Worm (Caenorhabditis elegans) whole organism, young adult: ENCODE measurements around the gene F09F7.5.

Source experiments
- F57C9.4 ChIP-seq: sonication (generic microtip); optimal IDR thresholded peaks from 2 replicates; lab custom pipeline; 2017; ENCODE audit warnings: mild to moderate bottlenecking, missing genetic modification characterization, missing compliant biosample characterization
- ama-1 ChIP-seq, 3 experiments: fragments of 150-350 bp in 1 of 3; sonication (generic microtip) in 2 of 3; optimal IDR thresholded peaks; 2 replicates each; lab custom pipeline; 2014 to 2018; ENCODE audit warnings: missing biosample characterization in 2 of 3, missing genetic modification characterization in 2 of 3, missing genetic modification reagents in 2 of 3
- bed-2 ChIP-seq: fragments of 200-800 bp; sonication (Bioruptor generic); IDR thresholded peaks from 2 replicates; pipeline ENCODE4 v1.3.6; 2022; ENCODE audit warnings: missing genetic modification reagents, missing genetic modification characterization, missing compliant biosample characterization
- cebp-1 ChIP-seq, 2 experiments: fragments of 200-800 bp in 1 of 2; sonication (Bioruptor generic) in 1 of 2; sonication (generic microtip) in 1 of 2; IDR thresholded peaks in 1 of 2; optimal IDR thresholded peaks in 1 of 2; 2 replicates each; pipeline versions ENCODE4 v1.3.6 to Lab custom; 2017 to 2022; ENCODE audit warnings: missing compliant biosample characterization in 2 of 2, missing genetic modification characterization in 2 of 2, mild to moderate bottlenecking in 1 of 2, missing genetic modification reagents in 1 of 2, moderate library complexity in 1 of 2
- ceh-91 ChIP-seq: fragments of 200-800 bp; sonication (Bioruptor generic); IDR thresholded peaks from 2 replicates; pipeline ENCODE4 v1.3.6; 2022; ENCODE audit warnings: missing genetic modification reagents, missing genetic modification characterization, missing compliant biosample characterization
- let-526 ChIP-seq: fragments of 200-800 bp; sonication (Bioruptor generic); IDR thresholded peaks from 2 replicates; pipeline ENCODE4 v1.3.6; 2022; ENCODE audit warnings: missing genetic modification reagents, missing genetic modification characterization, missing compliant biosample characterization
- lin-26 ChIP-seq: fragments of 200-800 bp; sonication (Bioruptor generic); IDR thresholded peaks from 2 replicates; pipeline ENCODE4 v1.3.6; 2022; ENCODE audit warnings: missing genetic modification reagents, missing genetic modification characterization, missing compliant biosample characterization
- lin-40 ChIP-seq: sonication (generic microtip); optimal IDR thresholded peaks from 2 replicates; lab custom pipeline; 2016; ENCODE audit warnings: missing genetic modification characterization, mild to moderate bottlenecking, missing compliant biosample characterization, missing genotype, missing genetic modification reagents
- lin-54 ChIP-seq: fragments of 200-800 bp; sonication (Bioruptor generic); optimal IDR thresholded peaks from 2 replicates; lab custom pipeline; 2018; ENCODE audit warnings: mild to moderate bottlenecking, missing genetic modification characterization, missing compliant biosample characterization
- pha-4 ChIP-seq: fragments of 150-350 bp; sonication (generic microtip); optimal IDR thresholded peaks from 2 replicates; lab custom pipeline; 2014; ENCODE audit warnings: missing biosample characterization, missing genetic modification reagents, missing genetic modification characterization
- sea-2 ChIP-seq: fragments of 200-800 bp; sonication (Bioruptor generic); IDR thresholded peaks from 2 replicates; pipeline ENCODE4 v1.3.6; 2022; ENCODE audit warnings: missing genetic modification characterization, missing compliant biosample characterization
- unc-62 ChIP-seq: fragments of 150-350 bp; optimal IDR thresholded peaks from 2 replicates; lab custom pipeline; 2014; ENCODE audit warnings: missing biosample characterization, missing genetic modification reagents, missing genetic modification characterization
- ztf-18 ChIP-seq: sonication (generic microtip); optimal IDR thresholded peaks from 2 replicates; lab custom pipeline; 2016; ENCODE audit warnings: missing genotype, mild to moderate bottlenecking, missing genetic modification characterization, missing compliant biosample characterization

ce11 chrIII:5508669-5509068 is 38.1 kb upstream of the F09F7.5 start, which contains the start of gene D1044.7:
- TF ChIP-seq bed-2 (GFP tag; lab: Robert Waterston, UW) (no peak), ztf-18 (tag; lab: Kevin White, UChicago) (no peak), pha-4 (tag; lab: Kevin White, UChicago) (no peak), lin-54 (GFP tag; lab: Kevin White, UChicago) (no peak), let-526 (GFP tag; lab: Robert Waterston, UW) (no peak), lin-40 (tag; lab: Kevin White, UChicago) (no peak), F57C9.4 (tag; lab: Kevin White, UChicago) (no peak), ceh-91 (no peak), lin-26 (GFP tag; lab: Robert Waterston, UW) (no peak), sea-2 (GFP tag; lab: Robert Waterston, UW) (no peak), ama-1 (optimal IDR thresholded peaks at IDR 0.05; lab: Kevin White, UChicago) (no peak), ama-1 (GFP tag; optimal IDR thresholded peaks at IDR 0.05; lab: Kevin White, UChicago) (no peak), cebp-1 (GFP tag; IDR thresholded peaks at IDR 0.05; lab: Robert Waterston, UW) (no peak), cebp-1 (tag; optimal IDR thresholded peaks at IDR 0.05; lab: Kevin White, UChicago) (no peak), unc-62 (GFP tag; lab: Kevin White, UChicago) (no peak)
